Worm (Caenorhabditis elegans): ENCODE measurements around the gene sre-44.

DNA sequence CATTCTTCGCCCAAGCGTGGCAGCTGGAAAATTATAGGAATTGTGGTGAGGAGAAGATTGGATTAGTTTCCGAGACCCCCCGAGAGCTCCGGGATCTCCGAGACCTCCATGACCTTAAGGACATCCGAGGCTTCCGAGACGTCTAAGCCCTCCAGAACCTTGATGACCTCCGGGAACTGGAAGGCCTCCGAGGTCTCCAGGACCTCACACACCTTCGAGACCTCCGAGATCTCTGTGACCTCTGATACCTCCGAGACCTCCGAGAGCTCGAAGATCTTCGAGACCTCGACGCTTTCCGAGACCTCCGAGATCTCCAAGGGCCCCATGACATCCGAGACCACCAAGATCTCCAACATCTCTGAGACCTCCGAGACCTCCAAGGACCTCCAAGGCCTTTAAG is 32.9 kb downstream of the sre-44 start:
- TF ChIP-seq nhr-11 (tag; optimal IDR thresholded peaks at IDR 0.05) (no peak), aly-2 (tag; optimal IDR thresholded peaks at IDR 0.05) (no peak), skn-1 (tag; optimal IDR thresholded peaks at IDR 0.05) (no peak), T20F7.1 (GFP tag; optimal IDR thresholded peaks at IDR 0.05) (no peak), hlh-11 (tag; optimal IDR thresholded peaks at IDR 0.05) (no peak), zfp-3 (GFP tag; conservative IDR thresholded peaks at IDR 0.05) (no peak), ceh-82 (tag; optimal IDR thresholded peaks at IDR 0.05) (no peak), dmd-9 (GFP tag; IDR thresholded peaks at IDR 0.05) (no peak), snpc-4 (tag; optimal IDR thresholded peaks at IDR 0.05) (no peak)
